Worm (Caenorhabditis elegans) whole organism, L4/young adult: ENCODE measurements around the gene rpoa-1.

ENCODE experiments used
- W03F9.2 ChIP-seq: fragments of 150-350 bp; optimal IDR thresholded peaks from 2 replicates; lab custom pipeline; 2014; ENCODE audit warnings: missing biosample characterization, missing genetic modification characterization
- dao-5 ChIP-seq: sonication (generic microtip); optimal IDR thresholded peaks from 2 replicates; lab custom pipeline; 2016; ENCODE audit warnings: missing genotype, missing genetic modification characterization, moderate library complexity, missing compliant biosample characterization
- him-1 ChIP-seq: sonication (generic microtip); optimal IDR thresholded peaks from 2 replicates; lab custom pipeline; 2016; ENCODE audit warnings: missing genotype, missing genetic modification reagents, missing genetic modification characterization, missing compliant biosample characterization

DNA sequence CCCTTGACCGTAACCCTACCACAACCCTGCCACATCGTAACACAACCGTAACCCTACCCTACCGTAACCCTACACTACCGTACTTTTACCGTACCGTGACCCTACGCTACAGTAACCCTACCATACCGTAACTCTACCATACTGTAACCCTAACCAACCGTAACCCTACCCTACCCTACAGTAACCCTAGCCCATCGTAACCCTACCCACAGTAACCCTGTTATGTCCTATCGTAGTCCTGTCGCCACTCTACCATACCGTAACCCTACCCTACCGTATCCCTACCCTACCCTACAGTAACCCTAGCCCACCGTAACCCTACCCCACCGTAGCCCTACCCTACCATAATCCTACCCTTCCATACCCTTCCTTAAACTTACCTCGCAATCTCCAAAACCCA, 26.1 kb upstream of the rpoa-1 start:
- no peak for TF ChIP-seq him-1 (tag; lab: Kevin White, UChicago)
- TF ChIP-seq W03F9.2 (tag; lab: Kevin White, UChicago): no peak
- TF ChIP-seq dao-5 (tag; lab: Kevin White, UChicago): no peak
